Fruit fly (Drosophila melanogaster) whole organism, prepupa: ENCODE measurements around the gene sit.

Experiments used
- CG10631 ChIP-seq: fragments of 200-800 bp; sonication (Bioruptor generic); optimal IDR thresholded peaks from 2 replicates; lab custom pipeline; 2016; ENCODE audit warnings: missing biosample characterization, missing genetic modification characterization
- CG10669 ChIP-seq: fragments of 200-800 bp; sonication (Bioruptor generic); optimal IDR thresholded peaks from 3 replicates; lab custom pipeline; 2018; ENCODE audit warnings: missing biosample characterization, mild to moderate bottlenecking, missing genetic modification characterization, moderate library complexity
- CG11294 ChIP-seq: fragments of 200-800 bp; sonication (Bioruptor generic); IDR thresholded peaks from 2 replicates; pipeline ENCODE4 v1.3.6; 2022; ENCODE audit warnings: missing biosample characterization, missing genetic modification characterization
- CG11902 ChIP-seq: fragments of 200-800 bp; sonication (Bioruptor generic); optimal IDR thresholded peaks from 3 replicates; lab custom pipeline; 2016; ENCODE audit warnings: missing biosample characterization, missing genetic modification characterization
- CG15336 ChIP-seq: fragments of 200-800 bp; sonication (Bioruptor generic); IDR thresholded peaks from 2 replicates; pipeline ENCODE4 v1.3.6; 2022; ENCODE audit warnings: missing biosample characterization, missing genetic modification characterization
- CG16779 ChIP-seq: fragments of 200-800 bp; sonication (Bioruptor generic); optimal IDR thresholded peaks from 3 replicates; lab custom pipeline; 2017; ENCODE audit warnings: missing biosample characterization, mild to moderate bottlenecking, missing genetic modification characterization
- CG3032 ChIP-seq: fragments of 200-800 bp; optimal IDR thresholded peaks from 2 replicates; lab custom pipeline; 2019; ENCODE audit warnings: missing biosample characterization, mild to moderate bottlenecking, missing genetic modification characterization, moderate library complexity
- CG32006 ChIP-seq: fragments of 200-800 bp; sonication (Bioruptor generic); optimal IDR thresholded peaks from 3 replicates; lab custom pipeline; 2017; ENCODE audit warnings: missing biosample characterization, mild to moderate bottlenecking, missing genetic modification characterization
- CG34406 ChIP-seq: fragments of 200-800 bp; sonication (Bioruptor generic); optimal IDR thresholded peaks from 3 replicates; lab custom pipeline; 2016; ENCODE audit warnings: missing biosample characterization, missing genetic modification characterization
- CG3919 ChIP-seq: fragments of 200-800 bp; sonication (Bioruptor generic); optimal IDR thresholded peaks from 3 replicates; lab custom pipeline; 2016; ENCODE audit warnings: missing biosample characterization, missing genetic modification characterization
- CG4318 ChIP-seq: fragments of 200-800 bp; sonication (Bioruptor generic); optimal IDR thresholded peaks from 3 replicates; lab custom pipeline; 2017; ENCODE audit warnings: missing biosample characterization, mild to moderate bottlenecking, missing genetic modification characterization
- CG6163 ChIP-seq: fragments of 200-800 bp; sonication (Bioruptor generic); IDR thresholded peaks from 3 replicates; pipeline ENCODE4 v1.3.6; 2022; ENCODE audit warnings: missing biosample characterization, missing genetic modification characterization
- CG6276 ChIP-seq: fragments of 200-800 bp; sonication (Bioruptor generic); optimal IDR thresholded peaks from 2 replicates; lab custom pipeline; 2017; ENCODE audit warnings: missing biosample characterization, mild to moderate bottlenecking, missing genetic modification characterization
- CG6792 ChIP-seq: fragments of 200-800 bp; sonication (Bioruptor generic); optimal IDR thresholded peaks from 3 replicates; lab custom pipeline; 2016; ENCODE audit warnings: missing biosample characterization, missing genetic modification characterization
- CG8119 ChIP-seq: fragments of 200-800 bp; sonication (Bioruptor generic); IDR thresholded peaks from 3 replicates; pipeline ENCODE4 v1.3.6; 2022; ENCODE audit warnings: missing biosample characterization, missing genetic modification characterization
- CG8632 ChIP-seq: fragments of 200-800 bp; sonication (Bioruptor generic); optimal IDR thresholded peaks from 3 replicates; lab custom pipeline; 2016; ENCODE audit warnings: missing biosample characterization, missing genetic modification characterization
- CG9139 ChIP-seq: fragments of 200-800 bp; sonication (Bioruptor generic); optimal IDR thresholded peaks from 3 replicates; lab custom pipeline; 2017; ENCODE audit warnings: missing biosample characterization, mild to moderate bottlenecking, missing genetic modification characterization
- Eip75B ChIP-seq: fragments of 200-800 bp; sonication (Bioruptor generic); optimal IDR thresholded peaks from 3 replicates; lab custom pipeline; 2016; ENCODE audit warnings: missing biosample characterization, missing genetic modification characterization
- Eip78C ChIP-seq: fragments of 200-800 bp; sonication (Bioruptor generic); peaks from one replicate; lab custom pipeline; 2016; ENCODE audit warnings: missing biosample characterization, missing genetic modification characterization
- Eip93F ChIP-seq: fragments of 200-800 bp; sonication (Bioruptor generic); optimal IDR thresholded peaks from 2 replicates; lab custom pipeline; 2016; ENCODE audit warnings: missing biosample characterization, mild to moderate bottlenecking, missing genetic modification characterization
- Ets21C ChIP-seq: fragments of 200-800 bp; sonication (Bioruptor generic); optimal IDR thresholded peaks from 3 replicates; lab custom pipeline; 2016; ENCODE audit warnings: missing biosample characterization, missing genetic modification characterization
- Ets96B ChIP-seq: fragments of 200-800 bp; optimal IDR thresholded peaks from 2 replicates; lab custom pipeline; 2019; ENCODE audit warnings: missing biosample characterization, mild to moderate bottlenecking, missing genetic modification characterization, moderate library complexity
- Gug ChIP-seq: fragments of 200-800 bp; sonication (Bioruptor generic); IDR thresholded peaks from 2 replicates; pipeline ENCODE4 v1.3.6; 2022; ENCODE audit warnings: missing biosample characterization, missing genetic modification characterization
- Hr38 ChIP-seq: sonication (Bioruptor generic); optimal IDR thresholded peaks from 2 replicates; lab custom pipeline; 2016; ENCODE audit warnings: missing biosample characterization, missing genetic modification characterization
- Hr39 ChIP-seq: fragments of 200-800 bp; sonication (Bioruptor generic); optimal IDR thresholded peaks from 2 replicates; lab custom pipeline; 2016; ENCODE audit warnings: missing biosample characterization, missing genetic modification characterization
- Hr4 ChIP-seq: fragments of 200-800 bp; sonication (Bioruptor generic); optimal IDR thresholded peaks from 3 replicates; lab custom pipeline; 2016; ENCODE audit warnings: missing biosample characterization, missing genetic modification characterization
- Lpt ChIP-seq: fragments of 200-800 bp; sonication (Bioruptor generic); optimal IDR thresholded peaks from 3 replicates; lab custom pipeline; 2016; ENCODE audit warnings: missing biosample characterization, missing genetic modification characterization
- Met ChIP-seq: fragments of 200-800 bp; sonication (Bioruptor generic); optimal IDR thresholded peaks from 3 replicates; lab custom pipeline; 2016; ENCODE audit warnings: missing biosample characterization, missing genetic modification characterization
- Smox ChIP-seq: fragments of 200-800 bp; sonication (Bioruptor generic); optimal IDR thresholded peaks from 3 replicates; lab custom pipeline; 2016; ENCODE audit warnings: missing biosample characterization, missing genetic modification characterization
- Sox102F ChIP-seq: fragments of 200-800 bp; sonication (Bioruptor generic); optimal IDR thresholded peaks from 2 replicates; lab custom pipeline; 2016; ENCODE audit warnings: missing biosample characterization, mild to moderate bottlenecking, missing genetic modification characterization
- Sox14 ChIP-seq: fragments of 200-800 bp; sonication (Bioruptor generic); optimal IDR thresholded peaks from 3 replicates; lab custom pipeline; 2016; ENCODE audit warnings: missing biosample characterization, missing genetic modification characterization
- Sox15 ChIP-seq: fragments of 200-800 bp; sonication (Bioruptor generic); optimal IDR thresholded peaks from 3 replicates; lab custom pipeline; 2016; ENCODE audit warnings: missing biosample characterization, missing genetic modification characterization
- acj6 ChIP-seq: fragments of 200-800 bp; sonication (Bioruptor generic); optimal IDR thresholded peaks from 3 replicates; lab custom pipeline; 2016; ENCODE audit warnings: missing biosample characterization, missing genetic modification characterization
- cyc ChIP-seq: fragments of 200-800 bp; sonication (Bioruptor generic); optimal IDR thresholded peaks from 3 replicates; lab custom pipeline; 2016; ENCODE audit warnings: missing biosample characterization, missing genetic modification characterization
- dac ChIP-seq: fragments of 200-800 bp; sonication (Bioruptor generic); optimal IDR thresholded peaks from 2 replicates; lab custom pipeline; 2017; ENCODE audit warnings: missing biosample characterization, mild to moderate bottlenecking, missing genetic modification characterization
- dsx ChIP-seq: fragments of 200-800 bp; optimal IDR thresholded peaks from 3 replicates; lab custom pipeline; 2019; ENCODE audit warnings: missing biosample characterization, mild to moderate bottlenecking, missing genetic modification characterization, moderate library complexity; ENCODE audit not compliant: poor library complexity, severe bottlenecking
- eg ChIP-seq: fragments of 200-800 bp; sonication (Bioruptor generic); IDR thresholded peaks from 3 replicates; pipeline ENCODE4 v1.3.6; 2022; ENCODE audit warnings: missing biosample characterization, missing genetic modification characterization
- esn ChIP-seq: fragments of 200-800 bp; sonication (Bioruptor generic); optimal IDR thresholded peaks from 2 replicates; lab custom pipeline; 2016; ENCODE audit warnings: missing biosample characterization, mild to moderate bottlenecking, missing genetic modification characterization, moderate library complexity
- fd59A ChIP-seq: fragments of 200-800 bp; sonication (Bioruptor generic); optimal IDR thresholded peaks from 2 replicates; lab custom pipeline; 2017; ENCODE audit warnings: missing biosample characterization, mild to moderate bottlenecking, missing genetic modification characterization, missing genetic modification reagents
- fd85E ChIP-seq: fragments of 200-800 bp; sonication (Bioruptor generic); optimal IDR thresholded peaks from 3 replicates; lab custom pipeline; 2016; ENCODE audit warnings: missing biosample characterization, missing genetic modification characterization
- fkh ChIP-seq: fragments of 200-800 bp; sonication (Bioruptor generic); optimal IDR thresholded peaks from 3 replicates; lab custom pipeline; 2017; ENCODE audit warnings: missing biosample characterization, mild to moderate bottlenecking, missing genetic modification characterization, moderate library complexity
- lz ChIP-seq: fragments of 200-800 bp; sonication (Bioruptor generic); optimal IDR thresholded peaks from 3 replicates; lab custom pipeline; 2016; ENCODE audit warnings: missing biosample characterization, missing genetic modification characterization
- net ChIP-seq: fragments of 200-800 bp; sonication (Bioruptor generic); optimal IDR thresholded peaks from 3 replicates; lab custom pipeline; 2016; ENCODE audit warnings: missing biosample characterization, missing genetic modification characterization
- pdm3 ChIP-seq: fragments of 200-800 bp; sonication (Bioruptor generic); optimal IDR thresholded peaks from 3 replicates; lab custom pipeline; 2016; ENCODE audit warnings: missing biosample characterization, missing genetic modification characterization
- ss ChIP-seq, 2 experiments: fragments of 200-800 bp; sonication (Bioruptor generic); optimal IDR thresholded peaks; 2 replicates in 1 of 2; 3 replicates in 1 of 2; lab custom pipeline; 2017 to 2018; ENCODE audit warnings: mild to moderate bottlenecking in 2 of 2, missing biosample characterization in 2 of 2, missing genetic modification characterization in 2 of 2, moderate library complexity in 1 of 2
- svp ChIP-seq: fragments of 200-800 bp; sonication (Bioruptor generic); peaks from one replicate; lab custom pipeline; 2016; ENCODE audit warnings: missing biosample characterization, missing genetic modification characterization

The sit gene

dm6 chr3R:22576979-22577378 is 14.6 kb upstream of the sit start:
- no peak for TF ChIP-seq ss (GFP tag; optimal IDR thresholded peaks at IDR 0.05; lab: Kevin White, UChicago)
- peak; percentile 14; the same call in 1 of the 3 replicates for TF ChIP-seq CG8119 (GFP tag; lab: Robert Waterston, UW)

dm6 chr3R:22576096-22576697 is 13.8 kb upstream of the sit start:
- TF ChIP-seq CG6792, result no peak
- peak; percentile 26 for TF ChIP-seq CG3919 (GFP tag; lab: Kevin White, UChicago)
- TF ChIP-seq lz, result no peak
- peak; percentile 32 for TF ChIP-seq Lpt (GFP tag; lab: Kevin White, UChicago)
- TF ChIP-seq Sox102F, result no peak
- TF ChIP-seq Hr4, result peak; percentile 21
- no peak for TF ChIP-seq net (GFP tag; lab: Kevin White, UChicago)
- TF ChIP-seq CG10631 (GFP tag; lab: Kevin White, UChicago), result no peak
- TF ChIP-seq Smox, result no peak
- no peak for TF ChIP-seq CG9139 (GFP tag; lab: Kevin White, UChicago)
- TF ChIP-seq Sox14, result no peak
- TF ChIP-seq acj6 (GFP tag; lab: Kevin White, UChicago), result no peak
- no peak for TF ChIP-seq cyc (GFP tag; lab: Kevin White, UChicago)
- TF ChIP-seq Sox15 (GFP tag; lab: Kevin White, UChicago), result no peak
- no peak for TF ChIP-seq Ets21C (GFP tag; lab: Kevin White, UChicago)
- TF ChIP-seq Gug (GFP tag; lab: Robert Waterston, UW), result peak; percentile 54
- no peak for TF ChIP-seq CG11902 (GFP tag; lab: Kevin White, UChicago)
- no peak for TF ChIP-seq CG8632
- TF ChIP-seq Met (GFP tag; lab: Kevin White, UChicago), result no peak
- TF ChIP-seq fd59A (GFP tag; lab: Kevin White, UChicago), result no peak
- peak; percentile 69 for TF ChIP-seq CG6163
- TF ChIP-seq Eip78C (GFP tag; lab: Kevin White, UChicago), result peak; percentile 70
- no peak for TF ChIP-seq pdm3
- TF ChIP-seq CG10669 (GFP tag; lab: Kevin White, UChicago), result no peak
- TF ChIP-seq CG3032 (tag; lab: Kevin White, UChicago), result no peak
- peak; percentile 7; the same call in 1 of the 2 replicates for TF ChIP-seq CG11294 (GFP tag; lab: Robert Waterston, UW)
- peak; percentile 82 for TF ChIP-seq eg (GFP tag; lab: Robert Waterston, UW)
- TF ChIP-seq esn (GFP tag; lab: Kevin White, UChicago), result no peak
- TF ChIP-seq CG15336 (GFP tag; lab: Robert Waterston, UW), result peak; percentile 18; the same call in 1 of the 2 replicates
- TF ChIP-seq svp (GFP tag; lab: Kevin White, UChicago), result no peak
- peak; percentile 44 for TF ChIP-seq CG6276
- TF ChIP-seq CG32006, result peak; percentile 55
- no peak for TF ChIP-seq dac (GFP tag; lab: Kevin White, UChicago)

- no peak for TF ChIP-seq CG3919 (GFP tag; lab: Kevin White, UChicago)
- no peak for TF ChIP-seq CG4318 (GFP tag; lab: Kevin White, UChicago)
- TF ChIP-seq fkh (GFP tag; lab: Kevin White, UChicago), result peak; percentile 72
- no peak for TF ChIP-seq CG34406 (GFP tag; lab: Kevin White, UChicago)
Measured at dm6 chr3R:22573590-22573989, 11.2 kb upstream of the sit start.

- TF ChIP-seq Sox14 (no peak), Hr38 (GFP tag; lab: Kevin White, UChicago) (no peak), CG11294 (GFP tag; lab: Robert Waterston, UW) (no peak), Eip75B (GFP tag; lab: Kevin White, UChicago) (no peak), CG6163 (no peak), Lpt (GFP tag; lab: Kevin White, UChicago) (no peak), Ets96B (tag; lab: Kevin White, UChicago) (no peak), ss (GFP tag; optimal IDR thresholded peaks at IDR 0.05; lab: Kevin White, UChicago) (no peak), CG10631 (GFP tag; lab: Kevin White, UChicago) (no peak), CG16779 (tag; lab: Kevin White, UChicago) (no peak), Eip93F (GFP tag; lab: Kevin White, UChicago) (no peak), Hr39 (GFP tag; lab: Kevin White, UChicago) (no peak), dsx (GFP tag; lab: Kevin White, UChicago) (no peak), fd85E (no peak), CG3919 (GFP tag; lab: Kevin White, UChicago) (no peak)
Measured at dm6 chr3R:22569888-22570287, 7.5 kb upstream of the sit start, which contains the start of gene CG33110. CG33110 (plus strand) TSS chr3R:22570188.
